Worm (Caenorhabditis elegans): ENCODE data around the gene rml-4.

Gene rml-4

DNA sequence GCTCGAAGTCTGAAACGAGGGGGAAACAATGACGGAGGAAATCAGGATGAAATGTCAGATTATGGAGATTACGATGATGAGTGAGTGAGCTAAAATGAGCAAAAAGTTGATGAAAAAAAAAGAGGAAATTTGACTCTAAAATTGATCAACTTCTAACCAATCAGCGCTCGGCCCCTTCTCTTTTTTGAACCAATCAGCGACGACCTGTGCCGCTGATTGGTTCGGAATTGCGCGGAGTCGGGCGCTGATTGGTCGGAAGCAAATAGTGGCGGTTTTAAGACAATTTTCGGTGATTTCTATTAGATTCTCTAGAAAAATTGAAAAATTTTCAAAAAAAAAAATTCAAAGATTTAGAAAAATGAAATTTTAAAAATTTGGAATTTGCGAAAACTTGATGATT lies 42.8 kb downstream of the rml-4 start:
- peak; percentile 90 for TF ChIP-seq nfya-1 (tag; optimal IDR thresholded peaks at IDR 0.05)
- TF ChIP-seq lin-11 (tag; optimal IDR thresholded peaks at IDR 0.05): no peak

DNA sequence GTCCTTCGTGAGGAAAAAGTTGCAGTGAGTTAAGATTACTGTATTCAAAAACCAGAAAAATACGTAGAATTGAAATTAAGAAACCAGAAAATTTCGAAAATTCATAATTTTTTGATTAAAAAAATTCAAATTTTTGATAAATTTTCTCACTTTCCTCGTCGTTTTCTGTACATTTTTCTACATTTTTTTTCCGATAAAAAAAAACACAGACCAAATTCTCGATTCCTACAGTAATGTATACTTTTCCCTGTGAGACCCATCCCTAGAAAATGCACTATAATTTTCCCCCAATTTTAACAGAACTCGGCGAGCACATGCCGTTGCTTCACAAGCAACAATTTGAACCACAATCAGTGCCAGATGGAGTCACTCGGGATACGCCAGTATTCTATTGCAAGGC lies 45.0 kb downstream of the rml-4 start, which contains the start of gene athp-2:
TSS of gene athp-2 (plus strand) at position 301 of the 400 bp plus-strand sequence.
- TF ChIP-seq unc-86 (tag; optimal IDR thresholded peaks at IDR 0.05) (no peak), ceh-31 (tag; optimal IDR thresholded peaks at IDR 0.05) (no peak), hlh-13 (GFP tag; optimal IDR thresholded peaks at IDR 0.05) (no peak), nhr-11 (tag; optimal IDR thresholded peaks at IDR 0.05) (no peak), ceh-19 (GFP tag; optimal IDR thresholded peaks at IDR 0.05) (no peak), odd-2 (tag; optimal IDR thresholded peaks at IDR 0.05) (no peak), ceh-18 (tag; optimal IDR thresholded peaks at IDR 0.05) (no peak), lin-11 (tag; optimal IDR thresholded peaks at IDR 0.05) (no peak), ceh-2 (tag; optimal IDR thresholded peaks at IDR 0.05) (no peak), dve-1 (tag; optimal IDR thresholded peaks at IDR 0.05) (no peak), ttx-3 (tag; optimal IDR thresholded peaks at IDR 0.05) (no peak), ama-1 (optimal IDR thresholded peaks at IDR 0.05) (no peak), fkh-6 (tag; optimal IDR thresholded peaks at IDR 0.05) (no peak), K09A11.1 (tag; optimal IDR thresholded peaks at IDR 0.05; ENCODE audit: insufficient read depth) (no peak), madf-2 (tag; optimal IDR thresholded peaks at IDR 0.05) (no peak), eyg-1 (tag; optimal IDR thresholded peaks at IDR 0.05) (no peak)

DNA sequence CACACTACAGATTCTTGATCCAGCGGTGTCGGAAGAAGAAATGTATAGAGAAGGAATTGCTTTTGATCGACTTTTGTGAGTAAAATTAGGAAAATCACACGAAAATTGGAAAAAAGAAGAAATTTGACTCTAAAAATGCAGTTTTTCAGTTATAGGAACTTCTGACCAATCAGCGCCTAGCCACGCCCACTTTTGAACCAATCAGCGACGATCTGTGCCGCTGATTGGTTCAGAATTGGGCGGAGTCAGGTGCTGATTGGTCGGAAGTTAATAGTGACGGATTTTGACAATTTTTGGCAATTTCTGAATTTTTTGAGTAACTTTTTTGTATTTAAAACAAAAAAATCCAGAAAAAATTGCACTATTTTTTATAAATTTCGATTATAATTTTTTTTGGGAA lies 46.6 kb downstream of the rml-4 start:
- peak; percentile 98 for TF ChIP-seq nfya-1 (tag; optimal IDR thresholded peaks at IDR 0.05)
- TF ChIP-seq ceh-48 (tag; optimal IDR thresholded peaks at IDR 0.05): no peak

DNA sequence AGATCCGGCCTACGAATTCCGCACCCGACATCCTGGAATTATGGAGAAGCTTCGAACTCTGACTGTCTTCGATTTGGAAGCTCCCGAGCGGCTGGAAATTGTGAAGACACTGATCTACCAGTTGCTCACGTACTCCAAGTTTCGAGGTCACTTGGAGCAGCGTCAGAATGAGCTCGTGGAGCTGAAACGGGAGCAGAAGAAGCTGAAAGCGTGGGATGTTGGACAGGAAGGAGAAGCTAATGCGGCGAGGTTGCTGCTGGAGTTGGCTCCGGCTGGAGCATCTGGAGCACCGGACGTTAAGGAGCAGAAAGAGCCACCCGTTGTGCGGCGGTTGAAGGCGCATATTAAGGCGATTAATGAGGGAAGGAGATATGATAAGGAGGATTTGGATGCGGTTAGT lies 49.4 kb downstream of the rml-4 start:
- TF ChIP-seq dve-1 (tag; optimal IDR thresholded peaks at IDR 0.05) (no peak), hlh-6 (tag; optimal IDR thresholded peaks at IDR 0.05) (peak; percentile 30)
